Fruit fly (Drosophila melanogaster): Measurements from ENCODE around the gene CG11658.
A peak's percentile ranks its signal among the peaks of the same experiment; 100 is the strongest.

Gene CG11658

dm6 chr3L:11731841-11732240, 23.5 kb upstream of the CG11658 start, which contains the start of gene CG32087:
Gene CG32087, plus strand, starts transcription at chr3L:11732141.
- TF ChIP-seq CG12219 (GFP tag; optimal IDR thresholded peaks at IDR 0.05) (no peak), stwl (tag; optimal IDR thresholded peaks at IDR 0.05) (no peak), CG10366 (GFP tag; IDR thresholded peaks at IDR 0.05) (no peak), vvl (GFP tag; IDR thresholded peaks at IDR 0.05) (no peak), CG7372 (GFP tag; IDR thresholded peaks at IDR 0.05) (no peak), CG32772 (GFP tag; IDR thresholded peaks at IDR 0.05) (no peak), CG10147 (GFP tag; optimal IDR thresholded peaks at IDR 0.05) (no peak), CG6683 (GFP tag; optimal IDR thresholded peaks at IDR 0.05) (no peak), Scr (GFP tag; IDR thresholded peaks at IDR 0.05; ENCODE audit: partially characterized antibody) (no peak)

- TF ChIP-seq Hr78 (GFP tag; optimal IDR thresholded peaks at IDR 0.05) (peak in 1 of 2 experiments; percentile 80), CG10267 (tag; optimal IDR thresholded peaks at IDR 0.05) (peak; percentile 73), gfzf (GFP tag; optimal IDR thresholded peaks at IDR 0.05) (no peak), stwl (tag; optimal IDR thresholded peaks at IDR 0.05) (peak; percentile 52), Dref (GFP tag; IDR thresholded peaks at IDR 0.05) (peak; percentile 59), CG17802 (tag; optimal IDR thresholded peaks at IDR 0.05) (no peak), Ets97D (GFP tag; optimal IDR thresholded peaks at IDR 0.05) (peak; percentile 20), Myb (GFP tag; optimal IDR thresholded peaks at IDR 0.05) (peak; percentile 3), pzg (GFP tag; optimal IDR thresholded peaks at IDR 0.05) (peak; percentile 1), unc-4 (GFP tag; IDR thresholded peaks at IDR 0.05; ENCODE audit: partially characterized antibody) (no peak), HmgD (GFP tag; optimal IDR thresholded peaks at IDR 0.05) (no peak), cas (GFP tag; IDR thresholded peaks at IDR 0.05) (no peak), Hmr (GFP tag; optimal IDR thresholded peaks at IDR 0.05) (no peak), E2f2 (GFP tag; IDR thresholded peaks at IDR 0.05) (peak; percentile 80), CG1233 (GFP tag; optimal IDR thresholded peaks at IDR 0.05) (no peak), lilli (GFP tag; optimal IDR thresholded peaks at IDR 0.05) (no peak), bbx (GFP tag; IDR thresholded peaks at IDR 0.05; ENCODE audit: partially characterized antibody) (peak; percentile 12; the same call in 1 of the 2 replicates), Bgb (GFP tag; IDR thresholded peaks at IDR 0.05; ENCODE audit: partially characterized antibody) (no peak), Max (GFP tag; optimal IDR thresholded peaks at IDR 0.05) (no peak), CG12236 (GFP tag; optimal IDR thresholded peaks at IDR 0.05) (no peak), Dad (GFP tag; optimal IDR thresholded peaks at IDR 0.05) (no peak), CG4820 (GFP tag; optimal IDR thresholded peaks at IDR 0.05) (no peak), CG3726 (GFP tag; IDR thresholded peaks at IDR 0.05) (no peak), BEAF-32 (GFP tag; optimal IDR thresholded peaks at IDR 0.05) (peak; percentile 10), Sry-β (GFP tag; optimal IDR thresholded peaks at IDR 0.05) (no peak), CG12104 (GFP tag; optimal IDR thresholded peaks at IDR 0.05) (no peak), hbn (GFP tag; IDR thresholded peaks at IDR 0.05; ENCODE audit: partially characterized antibody) (no peak), shn (GFP tag; optimal IDR thresholded peaks at IDR 0.05) (no peak), CG2889 (GFP tag; IDR thresholded peaks at IDR 0.05) (no peak), CG12391 (tag; optimal IDR thresholded peaks at IDR 0.05) (no peak), Dp (GFP tag; optimal IDR thresholded peaks at IDR 0.05) (peak; percentile 65), zf30C (GFP tag; optimal IDR thresholded peaks at IDR 0.05) (no peak), trh (GFP tag; optimal IDR thresholded peaks at IDR 0.05) (no peak), Abd-B (GFP tag; optimal IDR thresholded peaks at IDR 0.05) (no peak), sima (GFP tag; optimal IDR thresholded peaks at IDR 0.05) (no peak), CG10462 (GFP tag; optimal IDR thresholded peaks at IDR 0.05) (no peak), Aef1 (GFP tag; IDR thresholded peaks at IDR 0.05) (no peak), corto (GFP tag; optimal IDR thresholded peaks at IDR 0.05) (no peak), inv (GFP tag; IDR thresholded peaks at IDR 0.05; ENCODE audit: partially characterized antibody) (no peak), kay (GFP tag; optimal IDR thresholded peaks at IDR 0.05) (no peak), Bdp1 (GFP tag; optimal IDR thresholded peaks at IDR 0.05) (no peak)
Measured at dm6 chr3L:11728147-11728546, 19.8 kb upstream of the CG11658 start, which contains the start of gene sunn. Gene sunn, plus strand, starts transcription at chr3L:11728348.

All from whole organism, embryonic.